Fruit fly (Drosophila melanogaster): Measurements from ENCODE around the gene CG15210.

Gene CG15210

DNA sequence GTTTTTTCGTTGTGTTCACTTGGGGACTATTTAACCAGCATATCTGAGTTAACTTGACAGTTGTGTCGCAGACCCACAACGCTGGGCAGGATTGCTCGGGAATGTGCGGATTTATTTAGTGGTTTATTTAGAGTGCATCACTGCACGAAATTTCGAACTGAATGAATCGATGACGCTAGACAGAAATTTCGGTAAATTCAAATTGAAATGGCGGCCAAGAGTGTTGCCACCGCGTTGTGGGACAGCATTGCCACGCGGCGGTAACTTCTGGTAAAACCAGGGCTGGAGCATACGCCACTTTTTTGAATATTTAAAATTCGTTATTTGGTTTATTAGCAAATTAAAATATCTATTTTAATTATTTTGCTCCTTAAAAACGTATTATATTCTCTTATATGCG lies 15.7 kb downstream of the CG15210 start, which contains the start of gene feo (continued):
- peak; percentile 81 for TF ChIP-seq Med (GFP tag)
- peak; percentile 70 for TF ChIP-seq CG14710 (tag; optimal IDR thresholded peaks at IDR 0.05)
- TF ChIP-seq Bgb (GFP tag; IDR thresholded peaks at IDR 0.05; ENCODE audit: partially characterized antibody), result peak; percentile 40; the same call in 1 of the 2 replicates
- no peak for TF ChIP-seq oc (tag; optimal IDR thresholded peaks at IDR 0.05)
- no peak for TF ChIP-seq sim (GFP tag; IDR thresholded peaks at IDR 0.05)
- no peak for TF ChIP-seq crp (GFP tag; optimal IDR thresholded peaks at IDR 0.05)
- TF ChIP-seq TFAM (GFP tag; optimal IDR thresholded peaks at IDR 0.05), result no peak
- TF ChIP-seq CG3281 (GFP tag; optimal IDR thresholded peaks at IDR 0.05), result no peak
- no peak for TF ChIP-seq CG9817 (tag; optimal IDR thresholded peaks at IDR 0.05)
- TF ChIP-seq Adf1 (GFP tag; IDR thresholded peaks at IDR 0.05), result 0 out of 2 replicates have a peak, but pooled peaks have one; percentile 7
- TF ChIP-seq salm (tag; optimal IDR thresholded peaks at IDR 0.05), result no peak
- no peak for TF ChIP-seq pum (GFP tag; optimal IDR thresholded peaks at IDR 0.05)
- no peak for TF ChIP-seq Dll (GFP tag; IDR thresholded peaks at IDR 0.05; ENCODE audit: partially characterized antibody)
- TF ChIP-seq onecut (GFP tag; IDR thresholded peaks at IDR 0.05), result no peak
- TF ChIP-seq Lim3 (GFP tag; IDR thresholded peaks at IDR 0.05), result no peak
- no peak for TF ChIP-seq CG12744 (GFP tag; optimal IDR thresholded peaks at IDR 0.05)
- TF ChIP-seq corto (GFP tag; optimal IDR thresholded peaks at IDR 0.05), result no peak
- no peak for TF ChIP-seq CG15601 (tag; optimal IDR thresholded peaks at IDR 0.05)
- TF ChIP-seq MESR4 (GFP tag; optimal IDR thresholded peaks at IDR 0.05), result peak; percentile 54
- TF ChIP-seq ase (GFP tag; IDR thresholded peaks at IDR 0.05), result no peak
- TF ChIP-seq psq (GFP tag; optimal IDR thresholded peaks at IDR 0.05), result no peak
- TF ChIP-seq CoRest (tag; optimal IDR thresholded peaks at IDR 0.05), result peak; percentile 46
- TF ChIP-seq Nf-YB (GFP tag; optimal IDR thresholded peaks at IDR 0.05), result no peak
- TF ChIP-seq gfzf (GFP tag; optimal IDR thresholded peaks at IDR 0.05), result peak; percentile 25
- TF ChIP-seq CG9437 (GFP tag; optimal IDR thresholded peaks at IDR 0.05), result no peak
- no peak for TF ChIP-seq CG2889 (GFP tag; IDR thresholded peaks at IDR 0.05)
- TF ChIP-seq Hr51 (GFP tag; optimal IDR thresholded peaks at IDR 0.05), result no peak
- peak in 1 of 2 experiments; percentile 4 for TF ChIP-seq insv (GFP tag; optimal IDR thresholded peaks at IDR 0.05)
- TF ChIP-seq CG13123 (GFP tag; optimal IDR thresholded peaks at IDR 0.05), result no peak
- TF ChIP-seq BEAF-32 (GFP tag; optimal IDR thresholded peaks at IDR 0.05), result peak; percentile 56
- TF ChIP-seq Dref (GFP tag; IDR thresholded peaks at IDR 0.05), result peak; percentile 52
- no peak for TF ChIP-seq chm (GFP tag; IDR thresholded peaks at IDR 0.05)
- no peak for TF ChIP-seq CG16815 (GFP tag; optimal IDR thresholded peaks at IDR 0.05)
- TF ChIP-seq CG8944 (GFP tag; optimal IDR thresholded peaks at IDR 0.05), result no peak
- no peak for TF ChIP-seq Optix (GFP tag; IDR thresholded peaks at IDR 0.05)
- TF ChIP-seq Ets97D (GFP tag; optimal IDR thresholded peaks at IDR 0.05), result peak; percentile 30
- TF ChIP-seq Six4 (GFP tag; optimal IDR thresholded peaks at IDR 0.05), result no peak
- TF ChIP-seq stwl (tag; optimal IDR thresholded peaks at IDR 0.05), result peak; percentile 39
- no peak for TF ChIP-seq CG4424 (GFP tag; optimal IDR thresholded peaks at IDR 0.05)
- no peak for TF ChIP-seq D19B (GFP tag; optimal IDR thresholded peaks at IDR 0.05)
- no peak for TF ChIP-seq CG15073 (GFP tag; optimal IDR thresholded peaks at IDR 0.05)
- TF ChIP-seq HLH54F (GFP tag; optimal IDR thresholded peaks at IDR 0.05), result no peak
- peak; percentile 1 for TF ChIP-seq CG2712 (tag; optimal IDR thresholded peaks at IDR 0.05)
- no peak for TF ChIP-seq NK7.1 (GFP tag; optimal IDR thresholded peaks at IDR 0.05)
- peak; percentile 22 for TF ChIP-seq CG12391 (tag; optimal IDR thresholded peaks at IDR 0.05)
- TF ChIP-seq ttk (GFP tag; IDR thresholded peaks at IDR 0.05), result no peak
- peak; percentile 9 for TF ChIP-seq Elba2 (GFP tag; optimal IDR thresholded peaks at IDR 0.05)
- no peak for TF ChIP-seq CG33213 (GFP tag; optimal IDR thresholded peaks at IDR 0.05)
- TF ChIP-seq ATbp (GFP tag; optimal IDR thresholded peaks at IDR 0.05), result no peak
- peak; percentile 53 for TF ChIP-seq row (GFP tag; IDR thresholded peaks at IDR 0.05)
- no peak for TF ChIP-seq hkb (optimal IDR thresholded peaks at IDR 0.05)
- no peak for TF ChIP-seq hkb (GFP tag; IDR thresholded peaks at IDR 0.05)

Data from whole organism, embryonic.